Fruit fly (Drosophila melanogaster): ENCODE results near the gene CG15370.

The CG15370 gene

dm6 chrX:9247171-9247783, 22.0 kb downstream of the CG15370 start, which contains the start of the genes amx and Dsor1 (continued):
- TF ChIP-seq knrl (GFP tag; IDR thresholded peaks at IDR 0.05; ENCODE audit: partially characterized antibody) (0 out of 3 replicates have a peak, but pooled peaks have one; percentile 10), CrebB (tag; optimal IDR thresholded peaks at IDR 0.05) (no peak), CG11456 (GFP tag; IDR thresholded peaks at IDR 0.05) (no peak), CG34422 (GFP tag; IDR thresholded peaks at IDR 0.05) (peak; percentile 71; the same call in 2 of the 3 replicates), Aef1 (GFP tag; IDR thresholded peaks at IDR 0.05) (0 out of 3 replicates have a peak, but pooled peaks have one; percentile 30)

- TF ChIP-seq CG10274 (GFP tag; optimal IDR thresholded peaks at IDR 0.05) (no peak), grau (tag; optimal IDR thresholded peaks at IDR 0.05) (peak; percentile 3), Hr51 (GFP tag; optimal IDR thresholded peaks at IDR 0.05) (no peak), mam (GFP tag; optimal IDR thresholded peaks at IDR 0.05) (no peak), Deaf1 (tag; optimal IDR thresholded peaks at IDR 0.05) (no peak), CG11723 (GFP tag; optimal IDR thresholded peaks at IDR 0.05) (no peak), lbe (GFP tag; optimal IDR thresholded peaks at IDR 0.05) (no peak), Optix (GFP tag; IDR thresholded peaks at IDR 0.05) (no peak), row (GFP tag; IDR thresholded peaks at IDR 0.05) (peak; percentile 50; the same call in 2 of the 3 replicates), grn (GFP tag; optimal IDR thresholded peaks at IDR 0.05) (no peak), H2.0 (GFP tag; IDR thresholded peaks at IDR 0.05) (no peak), Bteb2 (GFP tag; optimal IDR thresholded peaks at IDR 0.05) (no peak), CG1792 (GFP tag; optimal IDR thresholded peaks at IDR 0.05) (no peak), sisA (GFP tag; IDR thresholded peaks at IDR 0.05) (no peak), bsh (GFP tag; optimal IDR thresholded peaks at IDR 0.05) (peak in 1 of 2 experiments; percentile 46), Xbp1 (GFP tag; optimal IDR thresholded peaks at IDR 0.05) (peak; percentile 5), CG8359 (GFP tag; optimal IDR thresholded peaks at IDR 0.05; ENCODE audit: borderline replicate concordance) (no peak), hbn (GFP tag; IDR thresholded peaks at IDR 0.05; ENCODE audit: partially characterized antibody) (no peak), CG18011 (GFP tag; optimal IDR thresholded peaks at IDR 0.05) (no peak), vvl (GFP tag; IDR thresholded peaks at IDR 0.05) (peak; percentile 29; the same call in 1 of the 2 replicates), CG2120 (GFP tag; optimal IDR thresholded peaks at IDR 0.05) (no peak), esg (GFP tag; conservative IDR thresholded peaks at IDR 0.05) (peak; percentile 12; the same call in 1 of the 2 replicates), Blimp-1 (GFP tag; optimal IDR thresholded peaks at IDR 0.05) (peak; percentile 15), D (optimal IDR thresholded peaks at IDR 0.05) (no peak), D (GFP tag; optimal IDR thresholded peaks at IDR 0.05) (no peak), sug (tag; optimal IDR thresholded peaks at IDR 0.05) (no peak), CG10959 (GFP tag; IDR thresholded peaks at IDR 0.05) (no peak), rib (GFP tag; IDR thresholded peaks at IDR 0.05) (no peak), CG8478 (optimal IDR thresholded peaks at IDR 0.05) (no peak), H15 (GFP tag; IDR thresholded peaks at IDR 0.05) (no peak), CG10321 (GFP tag; IDR thresholded peaks at IDR 0.05) (no peak), sim (GFP tag; IDR thresholded peaks at IDR 0.05) (no peak), CG6854 (GFP tag; optimal IDR thresholded peaks at IDR 0.05) (no peak), nmo (GFP tag; optimal IDR thresholded peaks at IDR 0.05) (peak; percentile 20), run (tag; optimal IDR thresholded peaks at IDR 0.05) (no peak), CG10267 (tag; optimal IDR thresholded peaks at IDR 0.05) (peak; percentile 32), Fer3 (tag; optimal IDR thresholded peaks at IDR 0.05) (no peak), CG7839 (tag; optimal IDR thresholded peaks at IDR 0.05) (peak; percentile 24), wdn (GFP tag; IDR thresholded peaks at IDR 0.05) (no peak), phol (tag; optimal IDR thresholded peaks at IDR 0.05) (peak; percentile 40), ttk (GFP tag; IDR thresholded peaks at IDR 0.05) (no peak), CG3838 (GFP tag; optimal IDR thresholded peaks at IDR 0.05) (no peak), nerfin-2 (GFP tag; IDR thresholded peaks at IDR 0.05; ENCODE audit: partially characterized antibody) (no peak), Stat92E (GFP tag; optimal IDR thresholded peaks at IDR 0.05) (no peak)
Measured at dm6 chrX:9248040-9248439, 22.8 kb downstream of the CG15370 start.
